Worm (Caenorhabditis elegans): ENCODE data around the gene C02G6.2.

C02G6.2 gene

ce11 chrV:5838576-5839366 is 33.1 kb upstream of the C02G6.2 start, which contains the start of gene F26F12.2:
F26F12.2 (minus strand) TSS chrV:5838613.
- TF ChIP-seq ama-1 (optimal IDR thresholded peaks at IDR 0.05) (no peak), tbx-2 (tag; optimal IDR thresholded peaks at IDR 0.05) (no peak), ets-4 (tag; optimal IDR thresholded peaks at IDR 0.05) (no peak), lin-11 (tag; optimal IDR thresholded peaks at IDR 0.05) (no peak)

DNA sequence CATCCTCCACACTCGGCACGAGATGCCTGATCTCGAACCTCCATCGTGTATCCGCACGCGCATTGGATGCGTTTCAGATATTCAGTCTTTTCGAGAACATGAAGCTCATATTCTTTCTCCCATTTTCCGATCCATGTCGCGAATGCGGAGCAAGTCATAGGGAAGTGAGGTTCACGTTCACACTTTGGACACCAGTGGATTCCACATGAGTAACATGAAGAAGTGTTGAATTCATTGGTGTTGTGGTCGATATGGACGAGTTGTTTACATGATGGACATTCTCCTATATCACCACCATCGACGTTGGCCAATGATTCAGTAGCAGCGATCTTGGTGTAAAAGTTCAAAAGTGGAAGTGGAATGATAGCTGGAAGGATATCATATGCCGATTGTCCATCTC is 30.9 kb upstream of the C02G6.2 start:
- TF ChIP-seq unc-3 (GFP tag; conservative IDR thresholded peaks at IDR 0.05), result no peak
- no peak for TF ChIP-seq unc-3 (tag; optimal IDR thresholded peaks at IDR 0.05)
- no peak for TF ChIP-seq unc-55 (GFP tag; optimal IDR thresholded peaks at IDR 0.05)
- no peak for TF ChIP-seq syd-9 (tag; optimal IDR thresholded peaks at IDR 0.05)
- no peak for TF ChIP-seq fkh-10 (GFP tag; optimal IDR thresholded peaks at IDR 0.05)
- no peak for TF ChIP-seq pax-1 (tag; optimal IDR thresholded peaks at IDR 0.05)
- no peak for TF ChIP-seq pqm-1 (tag; optimal IDR thresholded peaks at IDR 0.05)
- no peak for TF ChIP-seq ceh-45 (GFP tag; IDR thresholded peaks at IDR 0.05)
- no peak for TF ChIP-seq nhr-232 (tag; optimal IDR thresholded peaks at IDR 0.05)
- TF ChIP-seq C08G9.2 (tag; optimal IDR thresholded peaks at IDR 0.05), result no peak
- TF ChIP-seq che-1 (tag; optimal IDR thresholded peaks at IDR 0.05), result no peak

ce11 chrV:5842507-5843144 is 29.2 kb upstream of the C02G6.2 start:
- TF ChIP-seq ceh-45 (GFP tag; IDR thresholded peaks at IDR 0.05) (no peak), fkh-6 (tag; optimal IDR thresholded peaks at IDR 0.05) (no peak)

- TF ChIP-seq pqm-1 (tag; optimal IDR thresholded peaks at IDR 0.05), result no peak
- TF ChIP-seq tbx-2 (tag; optimal IDR thresholded peaks at IDR 0.05), result peak; percentile 23
- TF ChIP-seq C08G9.2 (tag; optimal IDR thresholded peaks at IDR 0.05), result no peak
- TF ChIP-seq npax-4 (tag; optimal IDR thresholded peaks at IDR 0.05), result no peak
- peak; percentile 10 for TF ChIP-seq F13H6.1 (tag; optimal IDR thresholded peaks at IDR 0.05)
- peak; percentile 53 for TF ChIP-seq hlh-30 (tag; optimal IDR thresholded peaks at IDR 0.05; ENCODE audit: insufficient read depth)
- peak; percentile 9 for TF ChIP-seq unc-42 (tag; optimal IDR thresholded peaks at IDR 0.05)
These were observed 28.2 kb upstream of the C02G6.2 start for ce11 chrV:5843415-5844337.

DNA sequence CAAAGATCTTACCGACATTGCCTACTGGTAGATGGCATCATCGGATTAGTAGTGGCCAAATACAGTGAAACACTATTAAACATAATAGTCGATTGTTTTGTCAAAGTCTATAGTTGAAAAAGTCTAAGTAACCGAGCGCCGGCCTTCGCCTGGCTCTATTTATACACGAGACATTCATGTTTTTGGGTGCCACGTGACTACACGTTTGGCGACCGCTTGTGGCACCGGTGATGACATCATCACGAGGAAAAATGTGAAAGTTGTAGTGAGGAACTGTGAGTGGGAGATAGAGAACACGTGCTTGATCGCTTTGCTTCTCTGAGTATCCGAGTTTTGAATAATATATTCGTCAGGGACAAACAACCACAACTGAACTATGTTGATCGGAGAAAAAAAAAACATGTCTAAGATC is 27.5 kb upstream of the C02G6.2 start:
- no peak for TF ChIP-seq pha-2 (tag; optimal IDR thresholded peaks at IDR 0.05)
- TF ChIP-seq hlh-30 (tag; optimal IDR thresholded peaks at IDR 0.05; ENCODE audit: insufficient read depth), result peak; percentile 73
- TF ChIP-seq ceh-18 (tag; optimal IDR thresholded peaks at IDR 0.05), result no peak

DNA sequence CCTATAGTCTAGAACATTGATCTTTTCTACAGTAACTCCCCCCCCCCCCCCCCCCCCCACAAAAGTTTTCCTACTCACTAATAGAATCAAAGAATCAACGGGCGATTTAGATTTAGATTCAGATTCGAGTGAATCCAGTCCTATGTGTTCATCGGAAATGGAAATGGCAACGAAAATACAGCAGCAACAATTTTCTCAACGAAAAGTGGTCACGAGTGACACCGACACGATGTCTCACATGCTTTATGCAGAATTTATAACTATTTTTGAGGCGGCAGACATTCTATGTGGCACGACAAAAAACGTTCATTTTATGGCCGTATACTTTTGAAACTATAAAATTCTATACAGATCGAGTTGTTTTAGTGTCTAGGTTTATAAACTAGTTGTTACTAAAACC is 26.7 kb upstream of the C02G6.2 start:
- TF ChIP-seq ceh-31 (tag; optimal IDR thresholded peaks at IDR 0.05) (no peak), elt-4 (tag; optimal IDR thresholded peaks at IDR 0.05) (no peak), ceh-2 (tag; optimal IDR thresholded peaks at IDR 0.05) (no peak), elt-2 (tag; optimal IDR thresholded peaks at IDR 0.05) (no peak), ceh-6 (GFP tag; optimal IDR thresholded peaks at IDR 0.05) (no peak), ceh-9 (tag; optimal IDR thresholded peaks at IDR 0.05) (no peak), ceh-22 (tag; optimal IDR thresholded peaks at IDR 0.05) (no peak), ama-1 (optimal IDR thresholded peaks at IDR 0.05) (no peak), ceh-48 (tag; optimal IDR thresholded peaks at IDR 0.05) (no peak), nhr-232 (tag; optimal IDR thresholded peaks at IDR 0.05) (no peak), syd-9 (tag; optimal IDR thresholded peaks at IDR 0.05) (no peak), ceh-19 (GFP tag; optimal IDR thresholded peaks at IDR 0.05) (no peak), sox-4 (tag; optimal IDR thresholded peaks at IDR 0.05) (no peak), ceh-30 (tag; optimal IDR thresholded peaks at IDR 0.05) (no peak), T23F11.4 (GFP tag; optimal IDR thresholded peaks at IDR 0.05) (no peak), madf-2 (tag; optimal IDR thresholded peaks at IDR 0.05) (no peak)
